Worm (Caenorhabditis elegans): Measurements from ENCODE around the gene F10E7.5.
A peak's percentile ranks its signal among the peaks of the same experiment; 100 is the strongest.

Gene F10E7.5

ce11 chrII:7072590-7073536, 38.9 kb upstream of the F10E7.5 start (continued):
- TF ChIP-seq rbr-2 (tag; optimal IDR thresholded peaks at IDR 0.05) (peak; percentile 56), daf-16 (GFP tag; optimal IDR thresholded peaks at IDR 0.05) (no peak), daf-16 (tag; optimal IDR thresholded peaks at IDR 0.05) (peak; percentile 59), pqm-1 (tag; optimal IDR thresholded peaks at IDR 0.05) (no peak), dmd-6 (GFP tag; IDR thresholded peaks at IDR 0.05) (peak; percentile 91), spr-1 (tag; optimal IDR thresholded peaks at IDR 0.05) (no peak), php-3 (GFP tag; IDR thresholded peaks at IDR 0.05) (peak; percentile 84), T26A8.4 (GFP tag; IDR thresholded peaks at IDR 0.05) (no peak), Y75B8A.6 (GFP tag; IDR thresholded peaks at IDR 0.05) (no peak), hif-1 (tag; optimal IDR thresholded peaks at IDR 0.05) (peak in 1 of 2 experiments; percentile 72), ceh-20 (GFP tag; IDR thresholded peaks at IDR 0.05) (peak; percentile 53; the same call in 1 of the 2 replicates), mep-1 (tag; optimal IDR thresholded peaks at IDR 0.05) (peak; percentile 57), unc-62 (GFP tag; optimal IDR thresholded peaks at IDR 0.05 in 1 of 2) (no peak), unc-62 (tag; optimal IDR thresholded peaks at IDR 0.05) (no peak), ama-1 (optimal IDR thresholded peaks at IDR 0.05) (no peak), F10B5.3 (tag; optimal IDR thresholded peaks at IDR 0.05) (no peak), dve-1 (tag; optimal IDR thresholded peaks at IDR 0.05; ENCODE audit: insufficient read depth) (peak; percentile 80), aha-1 (tag) (no peak), mxl-3 (GFP tag; optimal IDR thresholded peaks at IDR 0.05) (peak; percentile 43), zfp-3 (GFP tag; conservative IDR thresholded peaks at IDR 0.05) (no peak), madf-5 (GFP tag; IDR thresholded peaks at IDR 0.05) (no peak), fos-1 (tag; optimal IDR thresholded peaks at IDR 0.05) (no peak), unc-130 (GFP tag; optimal IDR thresholded peaks at IDR 0.05) (peak; percentile 11), nhr-25 (tag; optimal IDR thresholded peaks at IDR 0.05; ENCODE audit: borderline replicate concordance, insufficient read depth) (no peak), F37D6.2 (tag; optimal IDR thresholded peaks at IDR 0.05) (no peak), nhr-76 (tag; optimal IDR thresholded peaks at IDR 0.05) (no peak), snpc-1.2 (GFP tag; IDR thresholded peaks at IDR 0.05) (no peak), nhr-10 (tag; optimal IDR thresholded peaks at IDR 0.05) (peak; percentile 75), sdz-12 (GFP tag; optimal IDR thresholded peaks at IDR 0.05) (no peak), zip-2 (tag; optimal IDR thresholded peaks at IDR 0.05) (no peak), tra-1 (GFP tag; IDR thresholded peaks at IDR 0.05) (peak; percentile 69; the same call in 1 of the 2 replicates), Y105C5A.15 (GFP tag; IDR thresholded peaks at IDR 0.05) (no peak), fkh-10 (GFP tag; optimal IDR thresholded peaks at IDR 0.05) (peak; percentile 15), saeg-2 (GFP tag; IDR thresholded peaks at IDR 0.05) (no peak), gei-8 (GFP tag; optimal IDR thresholded peaks at IDR 0.05) (no peak), ctbp-1 (GFP tag; IDR thresholded peaks at IDR 0.05) (no peak), zag-1 (tag; optimal IDR thresholded peaks at IDR 0.05) (no peak), nhr-28 (tag; optimal IDR thresholded peaks at IDR 0.05) (peak; percentile 65), unc-39 (tag; optimal IDR thresholded peaks at IDR 0.05) (no peak), lin-39 (tag; optimal IDR thresholded peaks at IDR 0.05) (no peak), hmg-1.1 (GFP tag; IDR thresholded peaks at IDR 0.05) (0 out of 2 replicates have a peak, but pooled peaks have one; percentile 23), ceh-32 (tag; optimal IDR thresholded peaks at IDR 0.05; ENCODE audit: poor library complexity) (no peak), mdt-29 (GFP tag; IDR thresholded peaks at IDR 0.05) (peak; percentile 53; the same call in 1 of the 2 replicates), ceh-28 (tag; optimal IDR thresholded peaks at IDR 0.05) (no peak), snpc-4 (tag; optimal IDR thresholded peaks at IDR 0.05) (no peak), aly-2 (tag; optimal IDR thresholded peaks at IDR 0.05) (no peak), lsy-2 (tag; optimal IDR thresholded peaks at IDR 0.05) (peak; percentile 21 to 81), attf-4 (tag; optimal IDR thresholded peaks at IDR 0.05) (no peak), egl-43 (GFP tag; IDR thresholded peaks at IDR 0.05) (no peak), lin-38 (GFP tag; IDR thresholded peaks at IDR 0.05) (peak; percentile 89)

All from whole organism, L4 larva.